Worm (Caenorhabditis elegans) whole organism, L3 larva: ENCODE results near the gene D1086.19.
A peak's percentile ranks its signal among the peaks of the same experiment; 100 is the strongest.

Source experiments
- elt-1 ChIP-seq: fragments of 150-350 bp; optimal IDR thresholded peaks from 2 replicates; lab custom pipeline; 2014; ENCODE audit warnings: missing biosample characterization, missing genetic modification characterization
- nhr-237 ChIP-seq: fragments of 150-350 bp; optimal IDR thresholded peaks from 2 replicates; lab custom pipeline; 2014; ENCODE audit warnings: missing biosample characterization, missing genetic modification characterization
- pqm-1 ChIP-seq: fragments of 150-350 bp; optimal IDR thresholded peaks from 2 replicates; lab custom pipeline; 2017; ENCODE audit warnings: missing biosample characterization, missing genetic modification characterization, inconsistent platforms
- skn-1 ChIP-seq: fragments of 150-350 bp; optimal IDR thresholded peaks from 2 replicates; lab custom pipeline; 2014; ENCODE audit warnings: missing biosample characterization, missing genetic modification characterization

ce11 chrV:14092403-14092802 lies 4.3 kb downstream of the D1086.19 start, which contains the start of gene D1086.3:
- TF ChIP-seq nhr-237 (tag; lab: Kevin White, UChicago) = no peak
- TF ChIP-seq pqm-1 (tag; lab: Kevin White, UChicago) = peak; percentile 67
- no peak for TF ChIP-seq skn-1 (tag; lab: Kevin White, UChicago)
- TF ChIP-seq elt-1 (tag; lab: Kevin White, UChicago) = no peak
